Worm (Caenorhabditis elegans): ENCODE results near the gene col-118.

DNA sequence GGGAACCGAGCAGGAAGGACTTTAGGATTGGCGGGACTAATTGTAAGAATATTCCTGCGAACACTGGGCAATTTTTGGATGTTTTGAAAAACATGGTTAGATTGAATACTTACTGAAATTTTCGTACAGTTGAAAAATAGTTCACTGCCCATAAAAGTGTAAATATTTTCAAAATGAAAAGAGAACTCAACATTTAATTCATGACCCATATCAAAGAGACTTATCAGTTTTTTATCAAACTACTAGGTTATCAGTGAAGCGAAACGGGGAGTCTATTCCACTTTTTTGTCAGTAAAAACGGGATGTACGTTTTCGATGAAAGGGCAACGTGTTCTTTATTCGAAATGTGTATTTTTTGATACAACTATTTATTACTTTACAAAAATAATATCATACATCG lies 2.1 kb upstream of the col-118 start:
- TF ChIP-seq aly-1 (tag; optimal IDR thresholded peaks at IDR 0.05) (no peak), flt-1 (GFP tag; IDR thresholded peaks at IDR 0.05) (no peak), sea-1 (GFP tag; conservative IDR thresholded peaks at IDR 0.05) (no peak), tbx-11 (GFP tag; IDR thresholded peaks at IDR 0.05) (no peak), tbx-37 (GFP tag; conservative IDR thresholded peaks at IDR 0.05) (no peak), scrt-1 (GFP tag; IDR thresholded peaks at IDR 0.05) (no peak), ets-7 (tag; optimal IDR thresholded peaks at IDR 0.05) (no peak), ama-1 (optimal IDR thresholded peaks at IDR 0.05) (no peak), hmg-4 (GFP tag; optimal IDR thresholded peaks at IDR 0.05) (no peak), tra-4 (tag; optimal IDR thresholded peaks at IDR 0.05) (no peak)
